Worm (Caenorhabditis elegans): ENCODE results near the gene Y51A2B.5.
"Not testable (repeated sequence)": the region's sequence is repeated elsewhere in the genome, so short reads cannot be mapped to it uniquely, and the experiment has no call there.

The Y51A2B.5 gene

ce11 chrV:18378819-18379218 lies 10.3 kb upstream of the Y51A2B.5 start, which contains the start of gene Y51A2B.8:
Gene Y51A2B.8 (plus strand): TSS chrV:18379119.
- TF ChIP-seq ceh-36 (tag; optimal IDR thresholded peaks at IDR 0.05) (no peak), sea-1 (GFP tag; conservative IDR thresholded peaks at IDR 0.05) (no peak), B0310.2 (tag; optimal IDR thresholded peaks at IDR 0.05) (no peak), scrt-1 (GFP tag; IDR thresholded peaks at IDR 0.05) (no peak), hnd-1 (tag; optimal IDR thresholded peaks at IDR 0.05) (no peak)

ce11 chrV:18382590-18382989 lies 6.5 kb upstream of the Y51A2B.5 start, which contains the start of gene nhr-288:
Gene nhr-288 (minus strand): TSS chrV:18382690.
- TF ChIP-seq ama-1 (optimal IDR thresholded peaks at IDR 0.05) (no peak), tra-4 (tag; optimal IDR thresholded peaks at IDR 0.05) (no peak), tbx-37 (GFP tag; conservative IDR thresholded peaks at IDR 0.05) (no peak), F13C5.2 (tag; optimal IDR thresholded peaks at IDR 0.05) (no peak), ceh-36 (tag; optimal IDR thresholded peaks at IDR 0.05) (no peak), hnd-1 (tag; optimal IDR thresholded peaks at IDR 0.05) (no peak), B0310.2 (tag; optimal IDR thresholded peaks at IDR 0.05) (no peak), hmbx-1 (tag; optimal IDR thresholded peaks at IDR 0.05) (no peak), flt-1 (GFP tag; IDR thresholded peaks at IDR 0.05) (no peak), pes-1 (GFP tag; IDR thresholded peaks at IDR 0.05) (no peak), ets-7 (tag; optimal IDR thresholded peaks at IDR 0.05) (no peak), hmg-4 (GFP tag; optimal IDR thresholded peaks at IDR 0.05) (no peak), sea-1 (GFP tag; conservative IDR thresholded peaks at IDR 0.05) (no peak), aly-1 (tag; optimal IDR thresholded peaks at IDR 0.05) (no peak), tbx-11 (GFP tag; IDR thresholded peaks at IDR 0.05) (no peak), ceh-13 (GFP tag; optimal IDR thresholded peaks at IDR 0.05) (no peak), scrt-1 (GFP tag; IDR thresholded peaks at IDR 0.05) (no peak)

DNA sequence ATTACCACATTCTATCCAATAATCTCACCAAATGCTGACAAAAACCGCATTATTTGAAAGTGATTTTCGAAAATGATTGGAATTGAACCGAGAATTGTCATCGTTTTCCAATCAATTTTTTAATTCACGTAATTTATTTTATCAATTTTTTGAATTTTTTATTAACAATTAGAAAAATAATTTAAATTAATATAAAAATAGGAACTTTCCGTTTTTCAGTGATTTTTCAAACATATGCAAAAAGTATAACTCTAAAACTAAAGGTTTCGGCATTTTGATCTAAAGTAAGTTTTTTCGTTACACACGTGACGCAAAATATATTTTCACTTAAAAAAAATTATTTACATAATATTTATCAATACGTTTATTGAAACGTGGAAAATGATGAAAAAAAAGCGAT lies 5.1 kb downstream of the Y51A2B.5 start, which contains the start of gene Y51A2B.6:
TSS of gene Y51A2B.6 (minus strand) at position 101 of the 400 bp plus-strand sequence.
- no peak for TF ChIP-seq hmg-4 (GFP tag; optimal IDR thresholded peaks at IDR 0.05)
- TF ChIP-seq sea-1 (GFP tag; conservative IDR thresholded peaks at IDR 0.05), result no peak
- no peak for TF ChIP-seq ceh-36 (tag; optimal IDR thresholded peaks at IDR 0.05)
- TF ChIP-seq scrt-1 (GFP tag; IDR thresholded peaks at IDR 0.05), result no peak
- no peak for TF ChIP-seq flt-1 (GFP tag; IDR thresholded peaks at IDR 0.05)
- no peak for TF ChIP-seq tbx-11 (GFP tag; IDR thresholded peaks at IDR 0.05)

DNA sequence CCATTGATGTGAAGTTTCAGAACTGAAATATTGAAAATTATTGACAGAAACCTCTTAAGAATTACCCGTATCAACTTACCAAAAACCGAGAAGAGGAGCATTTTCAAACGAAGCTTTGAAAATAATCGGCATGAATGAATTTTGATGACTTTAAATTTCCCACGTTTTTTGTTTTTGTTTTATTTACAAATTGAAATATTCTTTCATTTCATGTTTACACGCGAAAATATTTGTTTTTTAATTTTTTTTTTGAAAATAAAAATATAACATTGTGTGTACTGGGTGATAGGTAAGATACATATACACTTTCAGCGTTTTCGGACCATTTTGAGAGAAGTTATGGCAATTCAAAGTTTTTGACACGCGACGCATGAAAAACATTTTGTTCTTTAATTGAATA lies 6.6 kb downstream of the Y51A2B.5 start, which contains the start of gene Y51A2B.9:
TSS of gene Y51A2B.9 (minus strand) at position 101 of the 400 bp plus-strand sequence.
- TF ChIP-seq ceh-36 (tag; optimal IDR thresholded peaks at IDR 0.05) (no peak), tbx-11 (GFP tag; IDR thresholded peaks at IDR 0.05) (no peak), ama-1 (optimal IDR thresholded peaks at IDR 0.05) (no peak), B0310.2 (tag; optimal IDR thresholded peaks at IDR 0.05) (no peak), sea-1 (GFP tag; conservative IDR thresholded peaks at IDR 0.05) (no peak)

- TF ChIP-seq ceh-36 (tag; optimal IDR thresholded peaks at IDR 0.05), result no peak
- TF ChIP-seq B0310.2 (tag; optimal IDR thresholded peaks at IDR 0.05), result no peak
- TF ChIP-seq hnd-1 (tag; optimal IDR thresholded peaks at IDR 0.05), result no peak
- no peak for TF ChIP-seq flt-1 (GFP tag; IDR thresholded peaks at IDR 0.05)
- TF ChIP-seq pes-1 (GFP tag; IDR thresholded peaks at IDR 0.05), result no peak
- no peak for TF ChIP-seq sea-1 (GFP tag; conservative IDR thresholded peaks at IDR 0.05)
- TF ChIP-seq tbx-11 (GFP tag; IDR thresholded peaks at IDR 0.05), result no peak
- TF ChIP-seq tbx-37 (GFP tag; conservative IDR thresholded peaks at IDR 0.05), result no peak
- no peak for TF ChIP-seq scrt-1 (GFP tag; IDR thresholded peaks at IDR 0.05)
- no peak for TF ChIP-seq tra-4 (tag; optimal IDR thresholded peaks at IDR 0.05)
- no peak for TF ChIP-seq ama-1 (optimal IDR thresholded peaks at IDR 0.05)
Observed at ce11 chrV:18397814-18398213, 8.7 kb downstream of the Y51A2B.5 start, which contains the start of gene Y51A2B.16. Gene Y51A2B.16 (minus strand): TSS chrV:18397914.

DNA sequence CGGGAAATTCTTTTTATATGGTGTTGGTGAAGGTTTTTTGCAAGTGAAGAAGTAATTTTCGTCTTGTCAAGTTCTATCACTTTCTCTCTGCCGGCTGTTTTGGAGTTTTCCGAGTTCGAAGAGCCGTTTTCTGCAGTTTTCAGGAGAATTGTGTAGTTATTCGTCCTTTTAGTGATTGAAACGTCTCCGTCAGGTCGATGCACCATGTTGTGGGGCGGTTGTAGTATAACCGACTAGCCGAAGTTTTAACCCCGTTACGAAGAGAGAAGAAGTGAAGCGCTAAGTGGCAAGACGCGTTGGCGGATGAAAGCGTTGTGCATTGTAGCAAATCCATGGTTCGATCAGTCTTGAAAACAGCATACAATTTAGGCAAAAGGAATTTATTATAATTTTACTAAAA lies 13.7 kb downstream of the Y51A2B.5 start:
- TF ChIP-seq B0310.2 (tag; optimal IDR thresholded peaks at IDR 0.05), result no peak
- TF ChIP-seq ceh-36 (tag; optimal IDR thresholded peaks at IDR 0.05), result no peak
- TF ChIP-seq hmg-4 (GFP tag; optimal IDR thresholded peaks at IDR 0.05), result no peak
- TF ChIP-seq aly-1 (tag; optimal IDR thresholded peaks at IDR 0.05), result no peak
- TF ChIP-seq tra-4 (tag; optimal IDR thresholded peaks at IDR 0.05), result no peak
- TF ChIP-seq tbx-37 (GFP tag; conservative IDR thresholded peaks at IDR 0.05), result no peak
- TF ChIP-seq flt-1 (GFP tag; IDR thresholded peaks at IDR 0.05), result no peak
- no peak for TF ChIP-seq ama-1 (optimal IDR thresholded peaks at IDR 0.05)
- TF ChIP-seq ets-7 (tag; optimal IDR thresholded peaks at IDR 0.05), result no peak
- no peak for TF ChIP-seq ceh-13 (GFP tag; optimal IDR thresholded peaks at IDR 0.05)
- no peak for TF ChIP-seq sea-1 (GFP tag; conservative IDR thresholded peaks at IDR 0.05)
- no peak for TF ChIP-seq hmbx-1 (tag; optimal IDR thresholded peaks at IDR 0.05)
- no peak for TF ChIP-seq pes-1 (GFP tag; IDR thresholded peaks at IDR 0.05)
- no peak for TF ChIP-seq scrt-1 (GFP tag; IDR thresholded peaks at IDR 0.05)

- TF ChIP-seq sea-1 (GFP tag; conservative IDR thresholded peaks at IDR 0.05); B0310.2 (tag; optimal IDR thresholded peaks at IDR 0.05); pes-1 (GFP tag; IDR thresholded peaks at IDR 0.05): not testable (repeated sequence)
Observed at ce11 chrV:18404767-18405166, 15.7 kb downstream of the Y51A2B.5 start, which contains the start of gene srh-209. Gene srh-209 (minus strand): TSS chrV:18404867.

DNA sequence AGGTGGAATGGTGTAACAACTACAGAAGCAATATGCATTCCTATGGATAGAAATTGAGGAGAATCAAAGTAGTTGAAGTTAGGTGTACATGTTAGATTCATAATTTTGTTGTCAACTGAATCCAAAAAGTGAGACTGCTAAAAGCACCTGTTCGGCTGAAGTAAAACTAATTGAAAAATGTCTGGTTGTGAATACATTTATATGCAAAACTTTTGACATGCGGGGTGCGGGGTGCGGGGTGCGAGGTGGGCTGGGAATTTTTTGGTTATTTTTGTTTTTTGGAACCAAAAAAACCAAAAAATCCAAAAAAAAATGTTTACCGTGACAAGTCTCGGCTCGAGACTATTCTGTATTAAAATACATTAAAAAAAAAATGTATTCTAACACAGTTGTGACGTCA lies 21.1 kb downstream of the Y51A2B.5 start, which contains the start of gene srh-207:
TSS of gene srh-207 (minus strand) at position 101 of the 400 bp plus-strand sequence.
- TF ChIP-seq F13C5.2 (tag; optimal IDR thresholded peaks at IDR 0.05) (no peak), tbx-37 (GFP tag; conservative IDR thresholded peaks at IDR 0.05) (no peak), scrt-1 (GFP tag; IDR thresholded peaks at IDR 0.05) (no peak), pes-1 (GFP tag; IDR thresholded peaks at IDR 0.05) (no peak), tbx-11 (GFP tag; IDR thresholded peaks at IDR 0.05) (no peak), ceh-36 (tag; optimal IDR thresholded peaks at IDR 0.05) (no peak), hmg-4 (GFP tag; optimal IDR thresholded peaks at IDR 0.05) (no peak), ceh-13 (GFP tag; optimal IDR thresholded peaks at IDR 0.05) (no peak), flt-1 (GFP tag; IDR thresholded peaks at IDR 0.05) (no peak), aly-1 (tag; optimal IDR thresholded peaks at IDR 0.05) (no peak), ets-7 (tag; optimal IDR thresholded peaks at IDR 0.05) (no peak), ama-1 (optimal IDR thresholded peaks at IDR 0.05) (no peak), B0310.2 (tag; optimal IDR thresholded peaks at IDR 0.05) (no peak), sea-1 (GFP tag; conservative IDR thresholded peaks at IDR 0.05) (no peak), tra-4 (tag; optimal IDR thresholded peaks at IDR 0.05) (no peak), hnd-1 (tag; optimal IDR thresholded peaks at IDR 0.05) (no peak)
